Fruit fly (Drosophila melanogaster) whole organism, embryonic: ENCODE measurements around the gene mus302.

Experiments
- Bdp1 ChIP-seq: fragments of 200-800 bp; sonication (Bioruptor generic); optimal IDR thresholded peaks from 3 replicates; lab custom pipeline; 2016; ENCODE audit warnings: missing biosample characterization, missing genetic modification characterization
- Blimp-1 ChIP-seq: fragments of 200-800 bp; sonication (Bioruptor generic); optimal IDR thresholded peaks from 3 replicates; lab custom pipeline; 2018; ENCODE audit warnings: missing biosample characterization, missing genetic modification characterization, mild to moderate bottlenecking, moderate library complexity, missing genetic modification reagents
- CG11456 ChIP-seq: fragments of 200-800 bp; sonication (Bioruptor generic); IDR thresholded peaks from 3 replicates; pipeline ENCODE4 v1.3.6; 2022; ENCODE audit warnings: missing biosample characterization, missing genetic modification characterization
- CG12299 ChIP-seq: fragments of 200-800 bp; sonication (Bioruptor generic); optimal IDR thresholded peaks from 2 replicates; lab custom pipeline; 2018; ENCODE audit warnings: missing biosample characterization, mild to moderate bottlenecking, missing genetic modification characterization
- CG13775 ChIP-seq: fragments of 200-800 bp; sonication (Bioruptor generic); optimal IDR thresholded peaks from 3 replicates; lab custom pipeline; 2017; ENCODE audit warnings: missing biosample characterization, mild to moderate bottlenecking, missing genetic modification characterization
- CG14014 ChIP-seq: fragments of 200-800 bp; sonication (Bioruptor generic); IDR thresholded peaks from 2 replicates; pipeline ENCODE4 v1.3.6; 2022; ENCODE audit warnings: missing biosample characterization, missing genetic modification characterization
- CG16779 ChIP-seq: fragments of 200-800 bp; sonication (Bioruptor generic); IDR thresholded peaks from 2 replicates; pipeline ENCODE4 v1.3.6; 2022; ENCODE audit warnings: missing biosample characterization, missing genetic modification characterization
- CG17328 ChIP-seq: fragments of 200-800 bp; sonication (Bioruptor generic); IDR thresholded peaks from 2 replicates; pipeline ENCODE4 v1.3.6; 2022; ENCODE audit warnings: missing biosample characterization, missing genetic modification characterization
- CG1792 ChIP-seq: fragments of 200-800 bp; sonication (Bioruptor generic); optimal IDR thresholded peaks from 2 replicates; lab custom pipeline; 2016; ENCODE audit warnings: missing biosample characterization, missing genetic modification characterization
- CG2712 ChIP-seq: fragments of 200-800 bp; optimal IDR thresholded peaks from 3 replicates; lab custom pipeline; 2019; ENCODE audit warnings: missing biosample characterization, mild to moderate bottlenecking, missing genetic modification characterization, moderate library complexity
- CG31441 ChIP-seq: fragments of 200-800 bp; sonication (Bioruptor generic); IDR thresholded peaks from 2 replicates; pipeline ENCODE4 v1.3.6; 2022; ENCODE audit warnings: missing biosample characterization, missing genetic modification characterization
- CG33213 ChIP-seq: fragments of 200-800 bp; sonication (Bioruptor generic); optimal IDR thresholded peaks from 3 replicates; lab custom pipeline; 2016; ENCODE audit warnings: missing biosample characterization, missing genetic modification characterization
- CG3995 ChIP-seq: fragments of 200-800 bp; sonication (Bioruptor generic); optimal IDR thresholded peaks from 3 replicates; lab custom pipeline; 2016; ENCODE audit warnings: missing biosample characterization, missing genetic modification characterization
- CG6654 ChIP-seq: fragments of 200-800 bp; sonication (Bioruptor generic); optimal IDR thresholded peaks from 2 replicates; lab custom pipeline; 2017; ENCODE audit warnings: missing biosample characterization, mild to moderate bottlenecking, missing genetic modification characterization
- CG7928 ChIP-seq: fragments of 200-800 bp; sonication (Bioruptor generic); optimal IDR thresholded peaks from 2 replicates; lab custom pipeline; 2017; ENCODE audit warnings: missing biosample characterization, mild to moderate bottlenecking, missing genetic modification characterization
- CHES-1-like ChIP-seq: fragments of 200-800 bp; sonication (Bioruptor generic); optimal IDR thresholded peaks from 2 replicates; lab custom pipeline; 2016; ENCODE audit warnings: missing biosample characterization, missing genetic modification characterization
- Chrac-16 ChIP-seq: fragments of 200-800 bp; sonication (Bioruptor generic); optimal IDR thresholded peaks from 3 replicates; lab custom pipeline; 2016; ENCODE audit warnings: missing biosample characterization, missing genetic modification characterization
- Dll ChIP-seq: fragments of 200-800 bp; sonication (Bioruptor generic); IDR thresholded peaks from 4 replicates; pipeline ENCODE4 v1.3.6; 2022; ENCODE audit warnings: missing biosample characterization, missing genetic modification characterization; ENCODE audit not compliant: partially characterized antibody
- Ets65A ChIP-seq: fragments of 200-800 bp; sonication (Bioruptor generic); peaks from one replicate; lab custom pipeline; 2016; ENCODE audit warnings: missing biosample characterization, missing genetic modification characterization
- HHEX ChIP-seq: fragments of 200-800 bp; sonication (Bioruptor generic); optimal IDR thresholded peaks from 3 replicates; lab custom pipeline; 2017; ENCODE audit warnings: missing biosample characterization, mild to moderate bottlenecking, missing genetic modification characterization, missing genetic modification reagents
- Jarid2 ChIP-seq: fragments of 200-800 bp; sonication (Bioruptor generic); optimal IDR thresholded peaks from 3 replicates; lab custom pipeline; 2017; ENCODE audit warnings: mild to moderate bottlenecking, missing biosample characterization, missing genetic modification reagents, missing genetic modification characterization
- Side ChIP-seq: fragments of 200-800 bp; sonication (Bioruptor generic); optimal IDR thresholded peaks from 2 replicates; lab custom pipeline; 2016; ENCODE audit warnings: missing biosample characterization, missing genetic modification characterization
- Spps ChIP-seq: fragments of 200-800 bp; sonication (Bioruptor generic); optimal IDR thresholded peaks from 2 replicates; lab custom pipeline; 2018; ENCODE audit warnings: missing biosample characterization, mild to moderate bottlenecking, missing genetic modification characterization
- Ssrp ChIP-seq: fragments of 200-800 bp; sonication (Bioruptor generic); optimal IDR thresholded peaks from 2 replicates; lab custom pipeline; 2018; ENCODE audit warnings: missing biosample characterization, mild to moderate bottlenecking, missing genetic modification characterization, moderate library complexity
- Usf ChIP-seq: fragments of 200-800 bp; sonication (Bioruptor generic); optimal IDR thresholded peaks from 2 replicates; lab custom pipeline; 2017; ENCODE audit warnings: missing genotype, missing biosample characterization, missing genetic modification characterization
- ab ChIP-seq: fragments of 200-800 bp; sonication (Bioruptor generic); optimal IDR thresholded peaks from 2 replicates; lab custom pipeline; 2016; ENCODE audit warnings: missing biosample characterization, missing genetic modification characterization
- bcd ChIP-seq: fragments of 200-800 bp; sonication (Bioruptor generic); optimal IDR thresholded peaks from 2 replicates; lab custom pipeline; 2017; ENCODE audit warnings: missing biosample characterization, mild to moderate bottlenecking, missing genetic modification characterization
- chif ChIP-seq, 2 experiments: fragments of 200-800 bp; sonication (Bioruptor generic); optimal IDR thresholded peaks; 3 replicates each; lab custom pipeline; 2016; ENCODE audit warnings: missing biosample characterization in 2 of 2, missing genetic modification characterization in 2 of 2
- dan ChIP-seq: fragments of 200-800 bp; sonication (Bioruptor generic); IDR thresholded peaks from 2 replicates; pipeline ENCODE4 v1.3.6; 2022; ENCODE audit warnings: missing biosample characterization, missing genetic modification characterization
- dmrt99B ChIP-seq: fragments of 200-800 bp; sonication (Bioruptor generic); optimal IDR thresholded peaks from 2 replicates; lab custom pipeline; 2018; ENCODE audit warnings: missing biosample characterization, mild to moderate bottlenecking, missing genetic modification characterization, moderate library complexity
- ems ChIP-seq: fragments of 200-800 bp; sonication (Bioruptor generic); optimal IDR thresholded peaks from 3 replicates; lab custom pipeline; 2016; ENCODE audit warnings: missing biosample characterization, missing genetic modification characterization
- fd102C ChIP-seq: fragments of 200-800 bp; sonication (Bioruptor generic); optimal IDR thresholded peaks from 2 replicates; lab custom pipeline; 2018; ENCODE audit warnings: missing biosample characterization, mild to moderate bottlenecking, missing genetic modification characterization, moderate library complexity
- grau ChIP-seq: fragments of 200-800 bp; optimal IDR thresholded peaks from 3 replicates; lab custom pipeline; 2019; ENCODE audit warnings: missing biosample characterization, mild to moderate bottlenecking, missing genetic modification characterization, moderate library complexity
- gsb-n ChIP-seq: fragments of 200-800 bp; sonication (Bioruptor generic); optimal IDR thresholded peaks from 3 replicates; lab custom pipeline; 2018; ENCODE audit warnings: missing biosample characterization, mild to moderate bottlenecking, missing genetic modification characterization
- h ChIP-seq: fragments of >200 bp; optimal IDR thresholded peaks from 2 replicates; lab custom pipeline; 2017
- hbn ChIP-seq: fragments of 200-800 bp; sonication (Bioruptor generic); IDR thresholded peaks from 2 replicates; pipeline ENCODE4 v1.3.6; 2022; ENCODE audit warnings: missing biosample characterization, missing genetic modification characterization; ENCODE audit not compliant: partially characterized antibody
- hth ChIP-seq: fragments of >200 bp; optimal IDR thresholded peaks from 2 replicates; lab custom pipeline; 2017; ENCODE audit warnings: inconsistent platforms
- insv ChIP-seq, 2 experiments: fragments of 200-800 bp; sonication (Bioruptor generic); optimal IDR thresholded peaks; 3 replicates each; lab custom pipeline; 2016 to 2018; ENCODE audit warnings: missing biosample characterization in 2 of 2, missing genetic modification characterization in 2 of 2
- klu ChIP-seq: fragments of 200-800 bp; sonication (Bioruptor generic); IDR thresholded peaks from 2 replicates; pipeline ENCODE4 v1.3.6; 2022; ENCODE audit warnings: missing biosample characterization, missing genetic modification characterization
- knrl ChIP-seq: fragments of 200-800 bp; sonication (Bioruptor generic); IDR thresholded peaks from 3 replicates; pipeline ENCODE4 v1.3.6; 2022; ENCODE audit warnings: missing biosample characterization, missing genetic modification characterization; ENCODE audit not compliant: partially characterized antibody
- maf-S ChIP-seq: fragments of 200-800 bp; sonication (Bioruptor generic); optimal IDR thresholded peaks from 2 replicates; lab custom pipeline; 2016; ENCODE audit warnings: missing biosample characterization, missing genetic modification characterization
- nerfin-2 ChIP-seq: fragments of 200-800 bp; sonication (Bioruptor generic); IDR thresholded peaks from 2 replicates; pipeline ENCODE4 v1.3.6; 2022; ENCODE audit warnings: missing biosample characterization, missing genetic modification characterization; ENCODE audit not compliant: partially characterized antibody
- pho ChIP-seq: fragments of 200-800 bp; sonication (Bioruptor generic); optimal IDR thresholded peaks from 2 replicates; lab custom pipeline; 2016; ENCODE audit warnings: missing biosample characterization, missing genetic modification characterization
- prd ChIP-seq, 3 experiments: fragments of >200 bp in 2 of 3; fragments of 200-800 bp in 1 of 3; sonication (Bioruptor generic) in 1 of 3; optimal IDR thresholded peaks in 2 of 3; IDR thresholded peaks in 1 of 3; 2 replicates in 2 of 3; 3 replicates in 1 of 3; pipeline versions ENCODE4 v1.3.6 to Lab custom; 2017 to 2022; ENCODE audit warnings: missing biosample characterization in 1 of 3, missing genetic modification characterization in 1 of 3
- rib ChIP-seq: fragments of 200-800 bp; sonication (Bioruptor generic); IDR thresholded peaks from 2 replicates; pipeline ENCODE4 v1.3.6; 2022; ENCODE audit warnings: missing biosample characterization, missing genetic modification characterization
- sc ChIP-seq, 3 experiments: fragments of >200 bp in 2 of 3; fragments of 200-800 bp in 1 of 3; sonication (Bioruptor generic) in 1 of 3; optimal IDR thresholded peaks; 2 replicates in 2 of 3; 3 replicates in 1 of 3; lab custom pipeline; 2017; ENCODE audit warnings: mild to moderate bottlenecking in 1 of 3, missing biosample characterization in 1 of 3, missing genetic modification characterization in 1 of 3, missing genetic modification reagents in 1 of 3
- sqz ChIP-seq: fragments of 200-800 bp; sonication (Bioruptor generic); optimal IDR thresholded peaks from 3 replicates; lab custom pipeline; 2018; ENCODE audit warnings: missing biosample characterization, mild to moderate bottlenecking, missing genetic modification characterization
- wor ChIP-seq: fragments of 200-800 bp; sonication (Bioruptor generic); IDR thresholded peaks from 2 replicates; pipeline ENCODE4 v1.3.6; 2022; ENCODE audit warnings: missing biosample characterization, missing genetic modification characterization

The mus302 gene

DNA sequence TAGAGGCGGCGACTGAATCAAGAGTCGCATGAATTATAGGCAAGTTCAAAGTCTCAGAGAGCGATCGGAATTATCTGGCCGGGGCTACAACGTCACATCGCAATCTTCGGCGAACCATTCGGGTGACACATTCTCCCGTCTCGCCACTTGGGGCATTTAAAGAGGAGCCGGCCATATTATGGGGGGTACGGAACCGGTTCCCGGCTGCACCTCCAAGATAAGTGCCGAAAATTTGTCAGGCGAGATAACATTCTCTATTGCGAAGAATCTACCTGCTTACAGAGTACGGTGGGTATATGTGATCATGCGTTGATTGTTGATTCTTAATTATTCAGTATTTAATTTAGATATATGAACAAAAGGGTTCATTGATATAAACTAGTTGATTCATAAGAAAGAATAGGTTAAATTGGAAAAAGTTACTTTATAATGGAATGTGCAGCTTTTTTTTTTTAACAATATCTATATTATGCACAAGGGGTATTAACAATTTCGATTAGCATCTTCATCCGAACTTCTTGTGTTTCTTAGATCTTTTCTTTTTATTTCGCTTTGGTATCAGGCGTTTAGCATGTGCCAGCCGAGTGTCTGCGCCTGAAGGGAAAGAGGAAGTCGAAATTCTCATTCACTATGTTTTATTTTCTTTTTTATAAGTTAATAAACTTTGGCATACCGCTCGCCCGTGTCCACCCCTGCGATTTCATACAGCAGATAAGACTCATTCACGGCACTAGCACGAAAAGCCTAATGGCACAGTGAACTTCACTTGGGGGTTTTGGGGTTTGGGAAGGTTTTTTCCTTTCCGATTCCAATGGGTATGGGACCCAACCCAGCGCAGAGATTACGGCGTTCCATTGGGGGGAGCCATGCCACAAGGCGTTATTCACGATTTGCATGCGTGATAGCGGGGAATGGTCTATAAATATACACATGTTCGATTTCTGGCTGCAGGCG lies 22.2 kb upstream of the mus302 start (continued):
- TF ChIP-seq CHES-1-like (GFP tag; lab: Kevin White, UChicago) (peak; percentile 29), Spps (tag; lab: Kevin White, UChicago) (peak; percentile 37), fd102C (GFP tag; lab: Kevin White, UChicago) (no peak), CG17328 (no peak), ab (GFP tag; lab: Kevin White, UChicago) (no peak), Blimp-1 (peak; percentile 73), rib (GFP tag; lab: Robert Waterston, UW) (no peak), CG1792 (GFP tag; lab: Kevin White, UChicago) (no peak), Side (no peak), klu (GFP tag; lab: Robert Waterston, UW) (no peak), Ssrp (tag; lab: Kevin White, UChicago) (peak; percentile 58), Bdp1 (GFP tag; lab: Kevin White, UChicago) (no peak), Jarid2 (GFP tag; lab: Kevin White, UChicago) (no peak), CG12299 (no peak), maf-S (no peak), Ets65A (GFP tag; lab: Kevin White, UChicago) (peak; percentile 80), dan (no peak), ems (GFP tag; lab: Kevin White, UChicago) (no peak), insv (GFP tag; optimal IDR thresholded peaks at IDR 0.05; lab: Kevin White, UChicago) (no peak), knrl (GFP tag; lab: Robert Waterston, UW) (no peak), hbn (GFP tag; lab: Robert Waterston, UW) (no peak), gsb-n (tag; lab: Kevin White, UChicago) (peak; percentile 33), wor (GFP tag; lab: Robert Waterston, UW) (no peak), HHEX (GFP tag; lab: Kevin White, UChicago) (peak; percentile 45), hth (lab: Kevin White, UChicago) (no peak), CG13775 (GFP tag; lab: Kevin White, UChicago) (peak; percentile 61), pho (GFP tag; lab: Kevin White, UChicago) (no peak), Chrac-16 (GFP tag; lab: Kevin White, UChicago) (peak; percentile 43), CG6654 (GFP tag; lab: Kevin White, UChicago) (peak; percentile 34), h (lab: Kevin White, UChicago) (no peak), CG16779 (GFP tag; lab: Robert Waterston, UW) (no peak), bcd (peak; percentile 64), Dll (GFP tag; lab: Robert Waterston, UW) (no peak), Usf (GFP tag; lab: Kevin White, UChicago) (peak; percentile 22), nerfin-2 (GFP tag; lab: Robert Waterston, UW) (no peak), prd (optimal IDR thresholded peaks at IDR 0.05; lab: Kevin White, UChicago) (no peak), prd (GFP tag; IDR thresholded peaks at IDR 0.05; lab: Robert Waterston, UW) (peak; percentile 66), chif (GFP tag; optimal IDR thresholded peaks at IDR 0.05; lab: Kevin White, UChicago) (peak in 1 of 2 experiments; percentile 42), CG14014 (0 out of 2 replicates have a peak, but pooled peaks have one; percentile 42), CG33213 (GFP tag; lab: Kevin White, UChicago) (no peak), CG7928 (GFP tag; lab: Kevin White, UChicago) (no peak), grau (tag; lab: Kevin White, UChicago) (peak; percentile 58), CG31441 (peak; percentile 76), sqz (no peak), sc (optimal IDR thresholded peaks at IDR 0.05; lab: Kevin White, UChicago) (no peak), sc (GFP tag; optimal IDR thresholded peaks at IDR 0.05; lab: Kevin White, UChicago) (peak; percentile 44), CG11456 (no peak), CG2712 (tag; lab: Kevin White, UChicago) (peak; percentile 73), dmrt99B (tag; lab: Kevin White, UChicago) (peak; percentile 49), CG3995 (no peak)
